Worm (Caenorhabditis elegans) whole organism, mixed stage, embryonic: ENCODE data around the gene secs-1.

Source experiments
- elt-3 ChIP-seq: fragments of 150-350 bp; optimal IDR thresholded peaks from 2 replicates; lab custom pipeline; 2014; ENCODE audit warnings: missing biosample characterization, missing genetic modification characterization
- hlh-1 ChIP-seq: fragments of 150-350 bp; optimal IDR thresholded peaks from 2 replicates; lab custom pipeline; 2014; ENCODE audit warnings: missing biosample characterization, missing genetic modification reagents, missing genetic modification characterization
- sem-2 ChIP-seq: fragments of 200-800 bp; sonication (Bioruptor generic); optimal IDR thresholded peaks from 2 replicates; lab custom pipeline; 2018; ENCODE audit warnings: mild to moderate bottlenecking, missing genetic modification characterization, missing compliant biosample characterization

DNA sequence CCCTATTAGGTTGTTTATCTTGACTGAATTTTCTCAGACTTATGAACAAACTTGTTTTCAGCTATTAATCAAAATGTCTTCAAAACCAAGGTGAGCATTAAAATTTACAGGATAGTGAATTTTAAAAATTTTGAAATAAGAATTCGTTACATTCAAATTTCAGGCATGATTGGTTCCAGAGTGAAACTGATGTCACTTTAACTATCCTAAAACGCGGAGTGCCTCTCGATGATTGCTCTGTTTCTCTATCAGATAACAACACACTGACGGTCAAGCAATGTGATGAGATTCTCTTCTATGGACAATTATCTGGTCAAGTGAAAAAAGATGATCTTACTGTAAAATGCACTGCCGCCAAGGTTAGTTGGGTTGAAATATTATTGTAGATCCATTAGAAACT lies 32.9 kb downstream of the secs-1 start, which contains the start of gene D1054.3:
- TF ChIP-seq hlh-1 (tag; lab: Kevin White, UChicago) (no peak), sem-2 (no peak), elt-3 (no peak)
